Fruit fly (Drosophila melanogaster) whole organism, prepupa: Measurements from ENCODE around the gene CG7115.

ENCODE experiments used
- CG10631 ChIP-seq: fragments of 200-800 bp; sonication (Bioruptor generic); optimal IDR thresholded peaks from 2 replicates; lab custom pipeline; 2016; ENCODE audit warnings: missing biosample characterization, missing genetic modification characterization
- CG11294 ChIP-seq: fragments of 200-800 bp; sonication (Bioruptor generic); IDR thresholded peaks from 2 replicates; pipeline ENCODE4 v1.3.6; 2022; ENCODE audit warnings: missing biosample characterization, missing genetic modification characterization
- CG11762 ChIP-seq: fragments of 200-800 bp; sonication (Bioruptor generic); optimal IDR thresholded peaks from 3 replicates; lab custom pipeline; 2016; ENCODE audit warnings: missing biosample characterization, missing genetic modification characterization; ENCODE audit not compliant: insufficient read depth
- CG11902 ChIP-seq: fragments of 200-800 bp; sonication (Bioruptor generic); optimal IDR thresholded peaks from 3 replicates; lab custom pipeline; 2016; ENCODE audit warnings: missing biosample characterization, missing genetic modification characterization
- CG15336 ChIP-seq: fragments of 200-800 bp; sonication (Bioruptor generic); IDR thresholded peaks from 2 replicates; pipeline ENCODE4 v1.3.6; 2022; ENCODE audit warnings: missing biosample characterization, missing genetic modification characterization
- CG31627 ChIP-seq: fragments of 200-800 bp; sonication (Bioruptor generic); optimal IDR thresholded peaks from 3 replicates; lab custom pipeline; 2016; ENCODE audit warnings: missing biosample characterization, missing genetic modification characterization
- CG32006 ChIP-seq: fragments of 200-800 bp; sonication (Bioruptor generic); optimal IDR thresholded peaks from 3 replicates; lab custom pipeline; 2017; ENCODE audit warnings: missing biosample characterization, mild to moderate bottlenecking, missing genetic modification characterization
- CG34406 ChIP-seq: fragments of 200-800 bp; sonication (Bioruptor generic); optimal IDR thresholded peaks from 3 replicates; lab custom pipeline; 2016; ENCODE audit warnings: missing biosample characterization, missing genetic modification characterization
- CG3919 ChIP-seq: fragments of 200-800 bp; sonication (Bioruptor generic); optimal IDR thresholded peaks from 3 replicates; lab custom pipeline; 2016; ENCODE audit warnings: missing biosample characterization, missing genetic modification characterization
- CG4318 ChIP-seq: fragments of 200-800 bp; sonication (Bioruptor generic); optimal IDR thresholded peaks from 3 replicates; lab custom pipeline; 2017; ENCODE audit warnings: missing biosample characterization, mild to moderate bottlenecking, missing genetic modification characterization
- CG6163 ChIP-seq: fragments of 200-800 bp; sonication (Bioruptor generic); IDR thresholded peaks from 3 replicates; pipeline ENCODE4 v1.3.6; 2022; ENCODE audit warnings: missing biosample characterization, missing genetic modification characterization
- CG6276 ChIP-seq: fragments of 200-800 bp; sonication (Bioruptor generic); optimal IDR thresholded peaks from 2 replicates; lab custom pipeline; 2017; ENCODE audit warnings: missing biosample characterization, mild to moderate bottlenecking, missing genetic modification characterization
- CG6808 ChIP-seq: fragments of 200-800 bp; sonication (Bioruptor generic); optimal IDR thresholded peaks from 3 replicates; lab custom pipeline; 2017; ENCODE audit warnings: missing biosample characterization, missing genetic modification characterization, mild to moderate bottlenecking, moderate library complexity, missing genetic modification reagents
- CG6854 ChIP-seq: fragments of 200-800 bp; sonication (Bioruptor generic); optimal IDR thresholded peaks from 2 replicates; lab custom pipeline; 2017; ENCODE audit warnings: missing biosample characterization, mild to moderate bottlenecking, missing genetic modification characterization
- CG8319 ChIP-seq: fragments of 200-800 bp; sonication (Bioruptor generic); optimal IDR thresholded peaks from 3 replicates; lab custom pipeline; 2016; ENCODE audit warnings: missing biosample characterization, missing genetic modification characterization
- CG8632 ChIP-seq: fragments of 200-800 bp; sonication (Bioruptor generic); optimal IDR thresholded peaks from 3 replicates; lab custom pipeline; 2016; ENCODE audit warnings: missing biosample characterization, missing genetic modification characterization
- Eip75B ChIP-seq: fragments of 200-800 bp; sonication (Bioruptor generic); optimal IDR thresholded peaks from 3 replicates; lab custom pipeline; 2016; ENCODE audit warnings: missing biosample characterization, missing genetic modification characterization
- Eip78C ChIP-seq: fragments of 200-800 bp; sonication (Bioruptor generic); peaks from one replicate; lab custom pipeline; 2016; ENCODE audit warnings: missing biosample characterization, missing genetic modification characterization
- Eip93F ChIP-seq: fragments of 200-800 bp; sonication (Bioruptor generic); optimal IDR thresholded peaks from 2 replicates; lab custom pipeline; 2016; ENCODE audit warnings: missing biosample characterization, mild to moderate bottlenecking, missing genetic modification characterization
- Ets96B ChIP-seq: fragments of 200-800 bp; optimal IDR thresholded peaks from 2 replicates; lab custom pipeline; 2019; ENCODE audit warnings: missing biosample characterization, mild to moderate bottlenecking, missing genetic modification characterization, moderate library complexity
- Hr38 ChIP-seq: sonication (Bioruptor generic); optimal IDR thresholded peaks from 2 replicates; lab custom pipeline; 2016; ENCODE audit warnings: missing biosample characterization, missing genetic modification characterization
- Hr39 ChIP-seq: fragments of 200-800 bp; sonication (Bioruptor generic); optimal IDR thresholded peaks from 2 replicates; lab custom pipeline; 2016; ENCODE audit warnings: missing biosample characterization, missing genetic modification characterization
- Hr4 ChIP-seq: fragments of 200-800 bp; sonication (Bioruptor generic); optimal IDR thresholded peaks from 3 replicates; lab custom pipeline; 2016; ENCODE audit warnings: missing biosample characterization, missing genetic modification characterization
- OdsH ChIP-seq: fragments of 200-800 bp; sonication (Bioruptor generic); optimal IDR thresholded peaks from 3 replicates; lab custom pipeline; 2016; ENCODE audit warnings: missing biosample characterization, missing genetic modification characterization
- Smox ChIP-seq: fragments of 200-800 bp; sonication (Bioruptor generic); optimal IDR thresholded peaks from 3 replicates; lab custom pipeline; 2016; ENCODE audit warnings: missing biosample characterization, missing genetic modification characterization
- achi ChIP-seq: fragments of 200-800 bp; sonication (Bioruptor generic); optimal IDR thresholded peaks from 3 replicates; lab custom pipeline; 2016; ENCODE audit warnings: missing biosample characterization, missing genetic modification characterization
- acj6 ChIP-seq: fragments of 200-800 bp; sonication (Bioruptor generic); optimal IDR thresholded peaks from 3 replicates; lab custom pipeline; 2016; ENCODE audit warnings: missing biosample characterization, missing genetic modification characterization
- cyc ChIP-seq: fragments of 200-800 bp; sonication (Bioruptor generic); optimal IDR thresholded peaks from 3 replicates; lab custom pipeline; 2016; ENCODE audit warnings: missing biosample characterization, missing genetic modification characterization
- dsx ChIP-seq: fragments of 200-800 bp; optimal IDR thresholded peaks from 3 replicates; lab custom pipeline; 2019; ENCODE audit warnings: missing biosample characterization, mild to moderate bottlenecking, missing genetic modification characterization, moderate library complexity; ENCODE audit not compliant: poor library complexity, severe bottlenecking
- eg ChIP-seq: fragments of 200-800 bp; sonication (Bioruptor generic); IDR thresholded peaks from 3 replicates; pipeline ENCODE4 v1.3.6; 2022; ENCODE audit warnings: missing biosample characterization, missing genetic modification characterization
- fd59A ChIP-seq: fragments of 200-800 bp; sonication (Bioruptor generic); optimal IDR thresholded peaks from 2 replicates; lab custom pipeline; 2017; ENCODE audit warnings: missing biosample characterization, mild to moderate bottlenecking, missing genetic modification characterization, missing genetic modification reagents
- fkh ChIP-seq: fragments of 200-800 bp; sonication (Bioruptor generic); optimal IDR thresholded peaks from 3 replicates; lab custom pipeline; 2017; ENCODE audit warnings: missing biosample characterization, mild to moderate bottlenecking, missing genetic modification characterization, moderate library complexity
- lz ChIP-seq: fragments of 200-800 bp; sonication (Bioruptor generic); optimal IDR thresholded peaks from 3 replicates; lab custom pipeline; 2016; ENCODE audit warnings: missing biosample characterization, missing genetic modification characterization
- net ChIP-seq: fragments of 200-800 bp; sonication (Bioruptor generic); optimal IDR thresholded peaks from 3 replicates; lab custom pipeline; 2016; ENCODE audit warnings: missing biosample characterization, missing genetic modification characterization
- salr ChIP-seq, 2 experiments: fragments of 200-800 bp; sonication (Bioruptor generic); optimal IDR thresholded peaks; 3 replicates each; lab custom pipeline; 2016 to 2018; ENCODE audit warnings: missing biosample characterization in 2 of 2, missing genetic modification characterization in 2 of 2, mild to moderate bottlenecking in 1 of 2
- spab ChIP-seq: fragments of 200-800 bp; sonication (Bioruptor generic); optimal IDR thresholded peaks from 2 replicates; lab custom pipeline; 2017; ENCODE audit warnings: missing biosample characterization, mild to moderate bottlenecking, missing genetic modification characterization, missing genetic modification reagents
- ss ChIP-seq, 2 experiments: fragments of 200-800 bp; sonication (Bioruptor generic); optimal IDR thresholded peaks; 2 replicates in 1 of 2; 3 replicates in 1 of 2; lab custom pipeline; 2017 to 2018; ENCODE audit warnings: mild to moderate bottlenecking in 2 of 2, missing biosample characterization in 2 of 2, missing genetic modification characterization in 2 of 2, moderate library complexity in 1 of 2
- svp ChIP-seq: fragments of 200-800 bp; sonication (Bioruptor generic); peaks from one replicate; lab custom pipeline; 2016; ENCODE audit warnings: missing biosample characterization, missing genetic modification characterization
- topi ChIP-seq: fragments of 200-800 bp; sonication (Bioruptor generic); optimal IDR thresholded peaks from 3 replicates; lab custom pipeline; 2016; ENCODE audit warnings: missing biosample characterization, missing genetic modification characterization
- vri ChIP-seq: fragments of 200-800 bp; sonication (Bioruptor generic); optimal IDR thresholded peaks from 3 replicates; lab custom pipeline; 2016; ENCODE audit warnings: missing biosample characterization, mild to moderate bottlenecking, missing genetic modification characterization

Gene CG7115

dm6 chr2L:7812555-7813339 lies 8.2 kb upstream of the CG7115 start:
- no peak for TF ChIP-seq CG8632 (GFP tag; lab: Kevin White, UChicago)
- TF ChIP-seq net (GFP tag; lab: Kevin White, UChicago): no peak
- TF ChIP-seq acj6 (GFP tag; lab: Kevin White, UChicago): no peak
- no peak for TF ChIP-seq CG11902
- TF ChIP-seq CG15336 (GFP tag; lab: Robert Waterston, UW): peak; percentile 36; the same call in 1 of the 2 replicates
- no peak for TF ChIP-seq fkh (GFP tag; lab: Kevin White, UChicago)
- no peak for TF ChIP-seq CG4318 (GFP tag; lab: Kevin White, UChicago)
- no peak for TF ChIP-seq CG6808 (GFP tag; lab: Kevin White, UChicago)
- no peak for TF ChIP-seq svp (GFP tag; lab: Kevin White, UChicago)
- no peak for TF ChIP-seq CG11762 (GFP tag; lab: Kevin White, UChicago)
- TF ChIP-seq fd59A: no peak
- TF ChIP-seq CG6163 (GFP tag; lab: Robert Waterston, UW): no peak
- TF ChIP-seq CG32006 (GFP tag; lab: Kevin White, UChicago): peak; percentile 33
- TF ChIP-seq eg (GFP tag; lab: Robert Waterston, UW): 0 out of 3 replicates have a peak, but pooled peaks have one; percentile 19
- TF ChIP-seq CG10631: peak; percentile 7
- peak; percentile 3 for TF ChIP-seq OdsH (GFP tag; lab: Kevin White, UChicago)
- TF ChIP-seq Hr39: no peak
- no peak for TF ChIP-seq CG8319 (GFP tag; lab: Kevin White, UChicago)
- TF ChIP-seq cyc: no peak
- TF ChIP-seq Eip78C: no peak
- TF ChIP-seq Hr4 (GFP tag; lab: Kevin White, UChicago): peak; percentile 15
- TF ChIP-seq, all 60 proteins: peak for 6

dm6 chr2L:7813357-7813756 lies 7.6 kb upstream of the CG7115 start:
- TF ChIP-seq Eip78C (peak; percentile 72), fkh (GFP tag; lab: Kevin White, UChicago) (peak; percentile 99), spab (GFP tag; lab: Kevin White, UChicago) (no peak), CG31627 (GFP tag; lab: Kevin White, UChicago) (no peak), ss (GFP tag; optimal IDR thresholded peaks at IDR 0.05; lab: Kevin White, UChicago) (peak in 1 of 2 experiments; percentile 44), acj6 (GFP tag; lab: Kevin White, UChicago) (no peak), CG6808 (GFP tag; lab: Kevin White, UChicago) (peak; percentile 32), salr (GFP tag; optimal IDR thresholded peaks at IDR 0.05; lab: Kevin White, UChicago) (no peak), achi (GFP tag; lab: Kevin White, UChicago) (no peak), dsx (GFP tag; lab: Kevin White, UChicago) (peak; percentile 18)

- TF ChIP-seq vri (GFP tag; lab: Kevin White, UChicago) (peak; percentile 11), CG32006 (GFP tag; lab: Kevin White, UChicago) (no peak)
Measured at dm6 chr2L:7820408-7820807, 543 bp upstream of the CG7115 start.

DNA sequence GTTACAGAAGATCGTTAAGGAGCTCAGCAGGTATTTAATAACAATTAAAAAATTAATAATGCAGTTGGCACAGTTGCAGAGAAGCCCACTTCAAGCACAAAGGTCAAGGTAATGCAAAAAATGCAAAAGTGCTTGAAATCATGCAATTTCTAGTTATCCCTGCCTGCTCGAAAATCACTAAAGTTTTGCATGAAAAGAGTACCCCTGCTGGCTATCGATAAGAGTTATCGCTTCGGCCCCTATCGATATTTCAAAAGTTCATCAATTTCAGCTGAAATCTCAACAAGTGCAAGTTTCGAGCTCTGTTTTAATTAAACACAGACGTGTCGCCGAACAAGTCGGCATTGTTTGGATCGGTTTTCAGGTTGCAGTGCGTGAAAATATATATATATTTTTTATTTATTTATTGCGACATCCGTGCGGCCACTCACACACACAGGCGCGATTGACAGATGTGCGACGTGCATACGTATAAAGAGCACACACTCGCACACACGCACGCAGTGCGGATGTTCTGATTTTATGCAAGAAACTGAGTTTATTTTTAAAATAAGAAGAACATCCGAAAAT lies 413 bp downstream of the CG7115 start:
- TF ChIP-seq eg (GFP tag; lab: Robert Waterston, UW) (peak; percentile 57; the same call in 1 of the 3 replicates), CG15336 (GFP tag; lab: Robert Waterston, UW) (peak; percentile 26; the same call in 1 of the 2 replicates), Eip75B (peak; percentile 10), Hr39 (peak; percentile 62), achi (GFP tag; lab: Kevin White, UChicago) (peak; percentile 52), Hr38 (GFP tag; lab: Kevin White, UChicago) (no peak), Eip78C (peak; percentile 83), salr (GFP tag; optimal IDR thresholded peaks at IDR 0.05; lab: Kevin White, UChicago) (no peak), Eip93F (GFP tag; lab: Kevin White, UChicago) (peak; percentile 77), CG3919 (GFP tag; lab: Kevin White, UChicago) (peak; percentile 67), CG34406 (GFP tag; lab: Kevin White, UChicago) (no peak), topi (GFP tag; lab: Kevin White, UChicago) (peak; percentile 50), Smox (no peak), CG11902 (peak; percentile 8), lz (GFP tag; lab: Kevin White, UChicago) (peak; percentile 63), fkh (GFP tag; lab: Kevin White, UChicago) (peak; percentile 25), CG8632 (GFP tag; lab: Kevin White, UChicago) (peak; percentile 49), CG10631 (peak; percentile 50), CG6163 (GFP tag; lab: Robert Waterston, UW) (no peak), CG6276 (GFP tag; lab: Kevin White, UChicago) (no peak), CG6854 (GFP tag; lab: Kevin White, UChicago) (peak; percentile 64), CG4318 (GFP tag; lab: Kevin White, UChicago) (no peak), Ets96B (tag; lab: Kevin White, UChicago) (peak; percentile 10), CG11294 (GFP tag; lab: Robert Waterston, UW) (no peak), dsx (GFP tag; lab: Kevin White, UChicago) (peak; percentile 54), CG8319 (GFP tag; lab: Kevin White, UChicago) (no peak), vri (GFP tag; lab: Kevin White, UChicago) (peak; percentile 45)
